Worm (Caenorhabditis elegans): ENCODE data around the gene cht-3.

Gene cht-3

DNA sequence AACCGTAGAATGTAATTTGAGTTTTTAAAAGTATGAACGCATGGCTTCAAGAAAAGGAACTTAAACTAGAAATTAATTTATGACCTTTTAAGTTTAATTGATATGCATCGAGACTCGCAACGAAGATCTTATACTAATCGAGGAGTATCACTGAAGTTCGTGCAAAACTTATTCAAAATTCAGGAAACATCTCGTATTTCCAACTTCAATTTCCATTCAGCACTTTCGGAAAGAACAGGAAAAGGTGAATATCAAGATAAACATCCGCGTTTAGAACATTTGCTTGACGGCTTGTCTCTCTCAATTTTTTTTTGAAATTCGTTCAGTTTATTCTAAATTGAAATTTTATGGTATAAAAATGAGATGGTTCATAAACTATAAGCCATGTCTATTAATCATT, 38.2 kb upstream of the cht-3 start, which contains the start of gene ZK381.2:
TSS of gene ZK381.2 (plus strand) at position 301 of the 400 bp plus-strand sequence.
- TF ChIP-seq egl-27 (tag; optimal IDR thresholded peaks at IDR 0.05) (no peak), nhr-10 (tag; optimal IDR thresholded peaks at IDR 0.05) (no peak), skn-1 (tag; optimal IDR thresholded peaks at IDR 0.05) (no peak), ZK546.5 (tag; optimal IDR thresholded peaks at IDR 0.05) (no peak), Y55F3AM.14 (GFP tag; optimal IDR thresholded peaks at IDR 0.05) (no peak), ama-1 (optimal IDR thresholded peaks at IDR 0.05) (no peak), peb-1 (tag; optimal IDR thresholded peaks at IDR 0.05) (no peak), snpc-4 (tag; optimal IDR thresholded peaks at IDR 0.05) (no peak), unc-62 (GFP tag; optimal IDR thresholded peaks at IDR 0.05) (no peak), lin-11 (tag; optimal IDR thresholded peaks at IDR 0.05) (no peak)

DNA sequence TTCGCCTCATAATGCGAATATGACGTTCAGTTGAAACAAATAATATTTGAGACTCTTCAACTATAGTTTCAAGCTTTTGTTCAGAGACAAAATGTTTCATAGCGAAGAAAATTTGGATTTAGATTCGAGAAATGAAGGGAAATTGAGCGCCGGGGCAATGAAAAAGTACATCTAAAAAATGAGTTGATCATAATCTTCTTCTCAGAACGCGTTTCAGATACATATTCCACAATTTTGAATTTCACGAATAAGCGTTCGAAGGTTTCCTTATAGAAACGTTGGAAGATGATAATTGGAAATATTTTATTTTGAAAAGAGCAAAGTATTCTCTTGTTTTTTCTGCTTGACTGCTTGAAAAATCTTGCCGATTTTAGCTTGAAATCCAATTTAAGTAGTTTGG, 33.2 kb upstream of the cht-3 start, which contains the start of gene ZK381.8:
TSS of gene ZK381.8 (minus strand) at position 101 of the 400 bp plus-strand sequence.
- TF ChIP-seq nhr-10 (tag; optimal IDR thresholded peaks at IDR 0.05): no peak
- TF ChIP-seq ZK546.5 (tag; optimal IDR thresholded peaks at IDR 0.05): no peak
- no peak for TF ChIP-seq lin-11 (tag; optimal IDR thresholded peaks at IDR 0.05)
- no peak for TF ChIP-seq blmp-1 (tag; optimal IDR thresholded peaks at IDR 0.05; ENCODE audit: insufficient read depth)
- no peak for TF ChIP-seq fos-1 (tag; optimal IDR thresholded peaks at IDR 0.05)
- no peak for TF ChIP-seq Y55F3AM.14 (GFP tag; optimal IDR thresholded peaks at IDR 0.05)
- TF ChIP-seq aly-2 (tag; optimal IDR thresholded peaks at IDR 0.05): no peak
- TF ChIP-seq alr-1 (tag; optimal IDR thresholded peaks at IDR 0.05): no peak
- no peak for TF ChIP-seq elt-1 (tag; optimal IDR thresholded peaks at IDR 0.05)
- no peak for TF ChIP-seq sem-4 (tag; optimal IDR thresholded peaks at IDR 0.05)
- TF ChIP-seq unc-39 (tag; optimal IDR thresholded peaks at IDR 0.05): no peak
- no peak for TF ChIP-seq R02D3.7 (tag; optimal IDR thresholded peaks at IDR 0.05)
- TF ChIP-seq nhr-237 (tag; optimal IDR thresholded peaks at IDR 0.05): no peak
- TF ChIP-seq ama-1 (optimal IDR thresholded peaks at IDR 0.05): no peak

DNA sequence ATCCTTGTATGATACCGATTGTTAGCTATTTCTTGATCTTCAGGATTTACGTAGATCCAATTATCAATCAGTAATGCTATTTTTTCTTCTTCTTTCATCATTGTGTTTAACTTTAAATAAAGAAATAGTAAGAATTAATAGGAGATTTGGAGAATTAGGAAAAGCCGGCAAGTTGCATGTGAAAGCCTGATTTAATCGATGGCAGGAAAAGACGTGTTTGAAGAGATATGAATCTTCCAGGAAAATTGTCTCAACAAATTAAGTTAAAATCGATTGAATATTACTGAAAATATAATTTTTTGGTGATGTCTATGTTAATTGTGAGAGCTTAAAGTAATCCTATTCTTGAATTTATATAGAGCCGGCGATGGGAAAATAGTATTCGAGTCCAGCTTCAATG, 32.2 kb upstream of the cht-3 start, which contains the start of gene ZK381.62:
TSS of gene ZK381.62 (minus strand) at position 101 of the 400 bp plus-strand sequence.
- no peak for TF ChIP-seq nhr-11 (tag; optimal IDR thresholded peaks at IDR 0.05)
- TF ChIP-seq lin-39 (tag; optimal IDR thresholded peaks at IDR 0.05): no peak
- TF ChIP-seq nhr-77 (tag; optimal IDR thresholded peaks at IDR 0.05): no peak
- no peak for TF ChIP-seq fos-1 (tag; optimal IDR thresholded peaks at IDR 0.05)
- TF ChIP-seq gmeb-1 (tag; optimal IDR thresholded peaks at IDR 0.05): no peak
- no peak for TF ChIP-seq sma-9 (GFP tag; optimal IDR thresholded peaks at IDR 0.05)
- TF ChIP-seq sma-9 (tag; optimal IDR thresholded peaks at IDR 0.05): no peak
- no peak for TF ChIP-seq dmd-4 (tag; optimal IDR thresholded peaks at IDR 0.05)
- TF ChIP-seq alr-1 (tag; optimal IDR thresholded peaks at IDR 0.05): no peak
- TF ChIP-seq ztf-4 (tag; optimal IDR thresholded peaks at IDR 0.05): no peak
- TF ChIP-seq nhr-6 (tag; optimal IDR thresholded peaks at IDR 0.05): no peak
- no peak for TF ChIP-seq ceh-16 (tag; optimal IDR thresholded peaks at IDR 0.05)
- TF ChIP-seq mbf-1 (tag; optimal IDR thresholded peaks at IDR 0.05): no peak
- TF ChIP-seq elt-1 (tag; optimal IDR thresholded peaks at IDR 0.05): no peak
- no peak for TF ChIP-seq mab-5 (tag; optimal IDR thresholded peaks at IDR 0.05)
- no peak for TF ChIP-seq skn-1 (tag; optimal IDR thresholded peaks at IDR 0.05)
- TF ChIP-seq lin-13 (GFP tag; optimal IDR thresholded peaks at IDR 0.05): no peak

DNA sequence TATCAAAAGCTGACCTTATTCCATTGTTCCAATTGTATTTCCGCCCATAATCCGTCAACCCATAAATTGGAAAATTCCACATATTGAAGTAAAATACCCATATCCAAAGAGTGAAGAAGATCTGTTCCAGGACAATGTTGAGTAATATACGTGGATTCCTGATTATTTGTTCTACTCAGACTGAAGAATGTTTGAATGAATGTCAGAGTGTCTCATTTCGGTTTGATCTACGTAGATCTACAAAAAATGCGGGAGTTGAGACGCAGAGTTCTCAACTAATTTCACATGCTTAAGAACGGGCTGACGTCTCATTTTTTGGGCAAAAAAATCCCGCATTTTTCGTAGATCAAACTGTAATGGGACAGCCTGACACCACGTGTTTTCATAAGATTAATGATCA, 31.0 kb upstream of the cht-3 start, which contains the start of gene nhr-249:
TSS of gene nhr-249 (minus strand) at position 101 of the 400 bp plus-strand sequence.
- TF ChIP-seq Y55F3AM.14 (GFP tag; optimal IDR thresholded peaks at IDR 0.05) (no peak), aly-2 (tag; optimal IDR thresholded peaks at IDR 0.05) (no peak), ZK546.5 (tag; optimal IDR thresholded peaks at IDR 0.05) (no peak), skn-1 (tag; optimal IDR thresholded peaks at IDR 0.05) (no peak), unc-55 (GFP tag; optimal IDR thresholded peaks at IDR 0.05) (no peak), dmd-4 (tag; optimal IDR thresholded peaks at IDR 0.05) (no peak), F13H6.1 (tag; optimal IDR thresholded peaks at IDR 0.05) (no peak), blmp-1 (tag; optimal IDR thresholded peaks at IDR 0.05; ENCODE audit: insufficient read depth) (no peak), sma-3 (GFP tag; optimal IDR thresholded peaks at IDR 0.05) (no peak), ztf-1 (GFP tag; conservative IDR thresholded peaks at IDR 0.05) (no peak), nhr-6 (tag; optimal IDR thresholded peaks at IDR 0.05) (no peak), fos-1 (tag; optimal IDR thresholded peaks at IDR 0.05) (no peak)
